Worm (Caenorhabditis elegans): ENCODE results near the gene srt-17.

- TF ChIP-seq fos-1 (tag; optimal IDR thresholded peaks at IDR 0.05) = no peak
- no peak for TF ChIP-seq dpl-1 (GFP tag; optimal IDR thresholded peaks at IDR 0.05)
- no peak for TF ChIP-seq elt-3 (tag; optimal IDR thresholded peaks at IDR 0.05)
- TF ChIP-seq mab-9 (GFP tag; IDR thresholded peaks at IDR 0.05) = no peak
- no peak for TF ChIP-seq elt-2 (tag; optimal IDR thresholded peaks at IDR 0.05)
- TF ChIP-seq mdl-1 (tag; optimal IDR thresholded peaks at IDR 0.05) = no peak
- no peak for TF ChIP-seq mef-2 (tag; optimal IDR thresholded peaks at IDR 0.05)
- no peak for TF ChIP-seq nhr-11 (tag; optimal IDR thresholded peaks at IDR 0.05)
- TF ChIP-seq nhr-76 (tag; optimal IDR thresholded peaks at IDR 0.05) = no peak
- TF ChIP-seq pag-3 (tag; optimal IDR thresholded peaks at IDR 0.05; ENCODE audit: borderline replicate concordance, insufficient read depth) = no peak
- TF ChIP-seq ama-1 (optimal IDR thresholded peaks at IDR 0.05) = no peak
Measured at ce11 chrV:598626-599025, 26.2 kb downstream of the srt-17 start.
